Worm (Caenorhabditis elegans): ENCODE measurements around the gene btb-22.

DNA sequence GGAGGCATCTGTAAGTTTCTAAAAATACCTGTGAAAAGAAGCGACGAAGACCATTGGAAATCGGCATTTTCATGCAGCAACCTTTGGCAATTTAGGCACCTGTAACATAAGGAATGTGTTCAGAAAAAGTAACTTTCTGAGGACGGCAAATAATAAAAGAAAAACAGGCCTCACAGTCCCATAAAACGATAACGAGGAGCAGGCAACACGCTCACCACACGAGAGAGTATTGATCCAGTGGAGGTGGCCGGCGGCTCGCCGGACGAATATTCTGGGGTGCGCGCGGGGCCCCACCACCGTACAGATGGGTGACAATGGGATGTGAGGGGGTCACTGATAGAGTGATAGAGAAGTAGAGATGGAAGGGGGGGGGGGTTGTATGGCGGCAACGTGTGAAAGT, 24.6 kb upstream of the btb-22 start, which contains the start of gene F02E11.3:
- no peak for TF ChIP-seq W03F9.2 (tag; optimal IDR thresholded peaks at IDR 0.05)
- no peak for TF ChIP-seq dao-5 (tag; optimal IDR thresholded peaks at IDR 0.05)

Measured in whole organism, L4/young adult.